Fruit fly (Drosophila melanogaster): ENCODE data around the gene Apc2.

Gene Apc2

DNA sequence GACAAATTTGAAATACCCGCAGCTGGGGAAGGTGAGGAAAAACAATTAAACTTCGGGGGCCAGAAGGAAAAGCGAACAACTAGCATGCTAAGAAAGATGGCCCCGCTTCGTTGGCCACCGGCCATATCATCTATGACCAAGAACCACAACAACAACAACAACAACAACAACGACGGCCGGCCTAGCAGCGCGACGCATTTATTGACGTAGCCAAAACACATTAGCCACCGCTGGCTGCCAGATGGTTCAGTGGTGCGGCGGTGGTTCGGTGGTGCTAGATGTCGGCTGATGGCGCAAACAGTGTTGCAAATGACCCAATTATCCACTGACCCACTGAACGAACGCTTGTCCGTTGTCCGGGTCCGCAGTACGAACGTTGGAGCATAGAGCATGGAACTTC is 49.9 kb downstream of the Apc2 start:
- no peak for TF ChIP-seq Vsx2 (GFP tag; optimal IDR thresholded peaks at IDR 0.05; ENCODE audit: partially characterized antibody)
- TF ChIP-seq OdsH (GFP tag; optimal IDR thresholded peaks at IDR 0.05): no peak
- TF ChIP-seq Jra (GFP tag; optimal IDR thresholded peaks at IDR 0.05): no peak
- no peak for TF ChIP-seq Dif (GFP tag; optimal IDR thresholded peaks at IDR 0.05; ENCODE audit: partially characterized antibody)
- no peak for TF ChIP-seq Hnf4 (GFP tag; optimal IDR thresholded peaks at IDR 0.05)
- no peak for TF ChIP-seq N (GFP tag; optimal IDR thresholded peaks at IDR 0.05)
- no peak for TF ChIP-seq pan (optimal IDR thresholded peaks at IDR 0.05)
- TF ChIP-seq psq (GFP tag; optimal IDR thresholded peaks at IDR 0.05): no peak
- TF ChIP-seq sage (GFP tag; optimal IDR thresholded peaks at IDR 0.05): no peak
- TF ChIP-seq tai (GFP tag; optimal IDR thresholded peaks at IDR 0.05): no peak
- TF ChIP-seq dl (GFP tag; optimal IDR thresholded peaks at IDR 0.05; ENCODE audit: insufficient read depth in 1 of 2, partially characterized antibody in 2 of 2): no peak
- no peak for TF ChIP-seq lola (GFP tag; optimal IDR thresholded peaks at IDR 0.05)
- TF ChIP-seq CrebA (GFP tag; optimal IDR thresholded peaks at IDR 0.05; ENCODE audit: borderline replicate concordance): no peak
- no peak for TF ChIP-seq GATAd (GFP tag; optimal IDR thresholded peaks at IDR 0.05)
- no peak for TF ChIP-seq Abd-B (GFP tag; optimal IDR thresholded peaks at IDR 0.05)
- TF ChIP-seq Myc (optimal IDR thresholded peaks at IDR 0.05): no peak

- TF ChIP-seq Hr78 (GFP tag; optimal IDR thresholded peaks at IDR 0.05) (no peak), OdsH (GFP tag; optimal IDR thresholded peaks at IDR 0.05) (no peak), ey (GFP tag; optimal IDR thresholded peaks at IDR 0.05) (no peak), tai (GFP tag; optimal IDR thresholded peaks at IDR 0.05) (no peak)
Observed at dm6 chr3R:24216017-24216416, 52.3 kb downstream of the Apc2 start.

Data from whole organism, wandering third instar larva.